Worm (Caenorhabditis elegans) whole organism, L1 larva: ENCODE measurements around the gene eas-1.

ENCODE experiments used
- alr-1 ChIP-seq: fragments of 200-800 bp; sonication (Bioruptor generic); optimal IDR thresholded peaks from 2 replicates; lab custom pipeline; 2018; ENCODE audit warnings: borderline replicate concordance, mild to moderate bottlenecking, missing genetic modification characterization, missing compliant biosample characterization
- ceh-82 ChIP-seq, 3 experiments: fragments of 150-350 bp in 1 of 3; sonication (generic microtip) in 2 of 3; optimal IDR thresholded peaks; 2 replicates each; lab custom pipeline; 2014 to 2017; ENCODE audit warnings: missing biosample characterization in 3 of 3, missing genetic modification characterization in 3 of 3
- dpl-1 ChIP-seq, 3 experiments: fragments of 150-350 bp in 2 of 3; sonication (generic microtip) in 1 of 3; optimal IDR thresholded peaks; 2 replicates each; lab custom pipeline; 2014 to 2017; ENCODE audit warnings: missing biosample characterization in 3 of 3, missing genetic modification characterization in 3 of 3, missing genetic modification reagents in 3 of 3
- elt-2 ChIP-seq: sonication (generic microtip); optimal IDR thresholded peaks from 2 replicates; lab custom pipeline; 2016; ENCODE audit warnings: missing genetic modification characterization, mild to moderate bottlenecking, inconsistent platforms, missing compliant biosample characterization, missing genetic modification reagents
- jun-1 ChIP-seq: fragments of 150-350 bp; optimal IDR thresholded peaks from 2 replicates; lab custom pipeline; 2014; ENCODE audit warnings: missing biosample characterization, missing genetic modification reagents, missing genetic modification characterization
- lin-15B ChIP-seq: fragments of 150-350 bp; sonication (generic microtip); optimal IDR thresholded peaks from 3 replicates; lab custom pipeline; 2014; ENCODE audit warnings: missing biosample characterization, missing genetic modification characterization
- lsy-2 ChIP-seq, 2 experiments: fragments of 150-350 bp; optimal IDR thresholded peaks; 2 replicates each; lab custom pipeline; 2014; ENCODE audit warnings: missing biosample characterization in 2 of 2, missing genetic modification characterization in 2 of 2
- pqm-1 ChIP-seq: sonication (generic microtip); optimal IDR thresholded peaks from 3 replicates; lab custom pipeline; 2017; ENCODE audit warnings: missing biosample characterization, missing genetic modification characterization
- skn-1 ChIP-seq: fragments of 150-350 bp; optimal IDR thresholded peaks from 2 replicates; lab custom pipeline; 2014; ENCODE audit warnings: missing biosample characterization, missing genetic modification characterization
- tbx-2 ChIP-seq: sonication (generic microtip); optimal IDR thresholded peaks from 2 replicates; lab custom pipeline; 2016; ENCODE audit warnings: missing genetic modification characterization, missing compliant biosample characterization
- zag-1 ChIP-seq: fragments of 150-350 bp; optimal IDR thresholded peaks from 2 replicates; lab custom pipeline; 2014; ENCODE audit warnings: missing biosample characterization, missing genetic modification characterization
- ztf-11 ChIP-seq, 2 experiments: sonication (generic microtip); optimal IDR thresholded peaks; 2 replicates each; lab custom pipeline; 2016 to 2017; ENCODE audit warnings: missing genetic modification characterization in 2 of 2, missing biosample characterization in 1 of 2, missing compliant biosample characterization in 1 of 2
- ztf-4 ChIP-seq: fragments of 150-350 bp; optimal IDR thresholded peaks from 2 replicates; lab custom pipeline; 2014; ENCODE audit warnings: missing biosample characterization, missing genetic modification characterization

DNA sequence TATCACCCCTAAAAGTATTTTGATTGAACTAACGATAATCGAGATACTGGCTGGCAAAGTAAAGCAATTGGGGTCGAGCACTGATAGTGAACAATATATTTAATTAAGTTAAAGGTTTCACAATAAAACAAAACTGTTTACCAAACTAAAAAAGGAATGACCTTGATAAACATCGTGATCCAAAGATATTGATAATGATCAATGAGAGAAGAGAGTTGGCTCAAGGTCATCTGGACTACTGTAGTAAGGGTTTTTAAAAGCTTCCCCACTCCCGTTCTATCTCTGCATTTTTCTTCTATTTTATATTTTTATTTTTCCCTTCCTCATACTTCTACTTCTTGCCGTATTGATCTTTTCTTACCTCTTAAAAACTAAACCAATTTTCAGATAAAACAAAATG lies 9.4 kb downstream of the eas-1 start, which contains the start of gene F41C3.2:
- TF ChIP-seq elt-2 (tag; lab: Kevin White, UChicago) = no peak
- peak in 1 of 2 experiments; percentile 58 for TF ChIP-seq lsy-2 (tag; optimal IDR thresholded peaks at IDR 0.05; lab: Kevin White, UChicago)
- TF ChIP-seq alr-1 (tag; lab: Kevin White, UChicago) = no peak
- TF ChIP-seq tbx-2 = no peak
- no peak for TF ChIP-seq jun-1 (tag; lab: Kevin White, UChicago)
- no peak for TF ChIP-seq lin-15B
- TF ChIP-seq ztf-11 (tag; optimal IDR thresholded peaks at IDR 0.05; lab: Kevin White, UChicago) = no peak
- no peak for TF ChIP-seq ztf-4
- TF ChIP-seq skn-1 (tag; lab: Kevin White, UChicago) = no peak
- TF ChIP-seq zag-1 (tag; lab: Kevin White, UChicago) = no peak
- TF ChIP-seq dpl-1 (GFP tag; optimal IDR thresholded peaks at IDR 0.05; lab: Kevin White, UChicago) = no peak
- no peak for TF ChIP-seq ceh-82 (tag; optimal IDR thresholded peaks at IDR 0.05; lab: Kevin White, UChicago)
- no peak for TF ChIP-seq pqm-1 (tag; lab: Kevin White, UChicago)
